Worm (Caenorhabditis elegans): ENCODE measurements around the gene ZK105.6.

Gene ZK105.6

DNA sequence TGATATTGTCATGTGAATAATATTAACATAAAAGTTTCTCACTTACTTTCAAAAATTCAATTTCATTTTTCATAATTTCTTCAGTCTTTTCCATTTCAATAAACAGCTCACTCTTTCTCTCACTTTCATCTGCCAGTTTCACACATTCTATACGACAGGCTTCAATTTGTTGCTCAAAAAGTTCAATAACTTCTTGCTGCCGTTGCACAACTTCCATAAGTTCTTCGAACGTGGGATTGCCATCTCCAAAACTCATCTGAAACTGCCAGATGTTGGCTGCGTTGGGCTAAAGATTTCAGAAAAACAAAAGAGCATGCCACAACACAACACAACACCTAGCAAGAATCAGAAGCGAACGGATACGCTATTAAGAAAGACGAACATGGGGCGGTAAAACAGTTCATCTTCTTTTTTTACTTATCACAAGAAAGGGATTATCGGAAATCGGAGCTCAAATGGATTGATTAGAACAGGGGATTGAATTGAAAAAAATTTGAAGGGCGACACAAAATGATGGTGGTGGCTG, 9.4 kb upstream of the ZK105.6 start:
- TF ChIP-seq ama-1 (optimal IDR thresholded peaks at IDR 0.05) (peak; percentile 52), fkh-8 (tag; optimal IDR thresholded peaks at IDR 0.05) (no peak)

DNA sequence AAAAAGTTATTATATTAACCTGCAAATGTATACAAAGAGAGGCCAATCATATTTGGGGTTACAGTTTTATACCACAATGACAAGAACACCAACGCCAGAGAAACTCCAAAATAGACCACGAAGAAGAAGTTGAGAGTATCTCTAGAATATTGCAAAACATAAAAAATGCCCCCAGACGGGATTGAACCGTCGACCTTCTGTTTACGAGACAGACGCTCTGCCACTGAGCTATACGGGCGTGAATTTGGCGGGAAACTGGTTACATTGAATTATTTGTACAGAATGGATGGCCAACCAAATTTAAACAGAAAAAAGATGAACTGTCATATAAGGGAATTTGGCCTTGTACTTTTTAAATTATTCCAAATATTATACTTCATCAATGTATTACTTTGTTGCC, 6.6 kb upstream of the ZK105.6 start:
- TF ChIP-seq unc-62 (GFP tag; optimal IDR thresholded peaks at IDR 0.05) (no peak), sox-4 (tag; optimal IDR thresholded peaks at IDR 0.05) (no peak), efl-1 (optimal IDR thresholded peaks at IDR 0.05) (peak; percentile 38 to 52), efl-1 (GFP tag; optimal IDR thresholded peaks at IDR 0.05 in 1 of 2) (peak; percentile 47 to 93), lin-13 (GFP tag; optimal IDR thresholded peaks at IDR 0.05) (peak; percentile 42), mep-1 (tag; optimal IDR thresholded peaks at IDR 0.05) (peak; percentile 44), blmp-1 (tag; optimal IDR thresholded peaks at IDR 0.05) (peak; percentile 32), tlp-1 (tag; optimal IDR thresholded peaks at IDR 0.05) (no peak), ces-1 (GFP tag; optimal IDR thresholded peaks at IDR 0.05) (no peak), nhr-20 (tag; optimal IDR thresholded peaks at IDR 0.05) (peak; percentile 67), hpl-2 (GFP tag; optimal IDR thresholded peaks at IDR 0.05) (peak; percentile 55), nhr-85 (tag) (peak; percentile 69), nhr-77 (tag; optimal IDR thresholded peaks at IDR 0.05) (peak; percentile 42), nhr-90 (tag; optimal IDR thresholded peaks at IDR 0.05; ENCODE audit: poor library complexity) (peak; percentile 66), lin-14 (GFP tag; optimal IDR thresholded peaks at IDR 0.05) (peak; percentile 49), C16A3.4 (tag; optimal IDR thresholded peaks at IDR 0.05) (peak; percentile 54), lir-3 (tag; optimal IDR thresholded peaks at IDR 0.05; ENCODE audit: poor library complexity) (peak; percentile 48), swsn-7 (tag; optimal IDR thresholded peaks at IDR 0.05) (peak; percentile 56), fkh-4 (tag; optimal IDR thresholded peaks at IDR 0.05; ENCODE audit: borderline replicate concordance) (no peak), mdl-1 (tag; optimal IDR thresholded peaks at IDR 0.05) (peak in 1 of 2 experiments; percentile 45), lin-39 (tag; optimal IDR thresholded peaks at IDR 0.05) (no peak), ceh-82 (tag; optimal IDR thresholded peaks at IDR 0.05) (peak in 2 of 3 experiments; percentile 28 to 30), fos-1 (tag; optimal IDR thresholded peaks at IDR 0.05) (peak; percentile 50), egl-27 (tag; optimal IDR thresholded peaks at IDR 0.05) (no peak), nhr-19 (GFP tag; conservative IDR thresholded peaks at IDR 0.05) (peak; percentile 49), elt-3 (tag; optimal IDR thresholded peaks at IDR 0.05) (peak in 2 of 6 experiments; percentile 2 to 48), xbp-1 (tag; optimal IDR thresholded peaks at IDR 0.05) (peak; percentile 32), rnt-1 (tag; optimal IDR thresholded peaks at IDR 0.05) (peak; percentile 19), dsc-1 (tag; optimal IDR thresholded peaks at IDR 0.05) (peak; percentile 53), ceh-63 (GFP tag; optimal IDR thresholded peaks at IDR 0.05) (no peak), lsy-2 (tag; optimal IDR thresholded peaks at IDR 0.05) (peak; percentile 26 to 66), lin-35 (GFP tag; optimal IDR thresholded peaks at IDR 0.05) (peak; percentile 46 to 82), nhr-47 (tag; optimal IDR thresholded peaks at IDR 0.05) (peak; percentile 59), ama-1 (optimal IDR thresholded peaks at IDR 0.05) (peak; percentile 62), efl-3 (GFP tag; optimal IDR thresholded peaks at IDR 0.05) (no peak), pax-3 (tag; optimal IDR thresholded peaks at IDR 0.05) (no peak), snpc-4 (tag; optimal IDR thresholded peaks at IDR 0.05) (no peak), unc-98 (GFP tag; IDR thresholded peaks at IDR 0.05) (no peak), snu-23 (GFP tag; optimal IDR thresholded peaks at IDR 0.05) (peak; percentile 79), unc-86 (tag; optimal IDR thresholded peaks at IDR 0.05) (peak; percentile 21), nhr-71 (tag; optimal IDR thresholded peaks at IDR 0.05) (peak; percentile 71), ceh-88 (GFP tag; IDR thresholded peaks at IDR 0.05) (peak; percentile 38; the same call in 1 of the 2 replicates), hlh-4 (tag; optimal IDR thresholded peaks at IDR 0.05) (no peak), irx-1 (tag; optimal IDR thresholded peaks at IDR 0.05) (peak; percentile 14), aly-2 (tag; optimal IDR thresholded peaks at IDR 0.05) (no peak), fkh-8 (tag; optimal IDR thresholded peaks at IDR 0.05) (peak; percentile 45), unc-130 (tag; optimal IDR thresholded peaks at IDR 0.05) (peak; percentile 13), dpl-1 (GFP tag; optimal IDR thresholded peaks at IDR 0.05) (peak; percentile 61 to 65 (median 64)), tbx-2 (tag; optimal IDR thresholded peaks at IDR 0.05) (peak; percentile 32), isw-1 (GFP tag; IDR thresholded peaks at IDR 0.05) (no peak), ztf-4 (tag; optimal IDR thresholded peaks at IDR 0.05) (peak; percentile 73)

All from whole organism, L1 larva.